Worm (Caenorhabditis elegans): ENCODE measurements around the gene his-35.

his-35 gene

ce11 chrV:9549459-9549858 lies 4.4 kb upstream of the his-35 start, which contains the start of gene nstp-10 (continued):
- TF ChIP-seq nhr-90 (tag; optimal IDR thresholded peaks at IDR 0.05) (no peak), pha-4 (tag; optimal IDR thresholded peaks at IDR 0.05) (no peak), attf-5 (GFP tag; optimal IDR thresholded peaks at IDR 0.05) (peak; percentile 70), mes-4 (tag; optimal IDR thresholded peaks at IDR 0.05) (no peak), ama-1 (optimal IDR thresholded peaks at IDR 0.05) (no peak), ama-1 (GFP tag; optimal IDR thresholded peaks at IDR 0.05) (no peak), tbp1 (GFP tag; optimal IDR thresholded peaks at IDR 0.05) (peak; percentile 72), F33H1.4 (GFP tag; IDR thresholded peaks at IDR 0.05) (peak; percentile 74), Y53F4B.3 (GFP tag; IDR thresholded peaks at IDR 0.05) (peak; percentile 83), Y56A3A.18 (GFP tag; IDR thresholded peaks at IDR 0.05) (no peak), ceh-91 (GFP tag; IDR thresholded peaks at IDR 0.05) (peak; percentile 96), attf-3 (GFP tag; conservative IDR thresholded peaks at IDR 0.05) (0 out of 2 replicates have a peak, but pooled peaks have one; percentile 43), bed-2 (GFP tag; IDR thresholded peaks at IDR 0.05) (peak; percentile 62; the same call in 1 of the 2 replicates), aptf-3 (GFP tag; IDR thresholded peaks at IDR 0.05) (no peak), dpl-1 (GFP tag; optimal IDR thresholded peaks at IDR 0.05) (peak; percentile 79), rcor-1 (GFP tag; IDR thresholded peaks at IDR 0.05) (peak; percentile 89), nhr-80 (tag; optimal IDR thresholded peaks at IDR 0.05) (no peak), B0019.2 (GFP tag; conservative IDR thresholded peaks at IDR 0.05) (peak; percentile 98), B0336.3 (GFP tag; IDR thresholded peaks at IDR 0.05) (peak; percentile 82), sdz-38 (tag; optimal IDR thresholded peaks at IDR 0.05) (no peak), hrde-1 (tag; optimal IDR thresholded peaks at IDR 0.05; ENCODE audit: borderline replicate concordance) (peak; percentile 26), D2030.7 (GFP tag; IDR thresholded peaks at IDR 0.05) (peak; percentile 97), snpc-1.1 (tag; optimal IDR thresholded peaks at IDR 0.05; ENCODE audit: insufficient read depth) (peak; percentile 81), snpc-3.4 (tag; optimal IDR thresholded peaks at IDR 0.05) (peak; percentile 88), lin-54 (GFP tag; optimal IDR thresholded peaks at IDR 0.05) (peak; percentile 86), nhr-179 (tag; optimal IDR thresholded peaks at IDR 0.05) (no peak), ceh-79 (tag; optimal IDR thresholded peaks at IDR 0.05) (no peak), F57C9.4 (tag; optimal IDR thresholded peaks at IDR 0.05) (no peak), ztf-6 (GFP tag; IDR thresholded peaks at IDR 0.05) (no peak), ekl-4 (GFP tag; IDR thresholded peaks at IDR 0.05) (peak; percentile 79), attf-6 (GFP tag; IDR thresholded peaks at IDR 0.05) (peak; percentile 61), lir-1 (GFP tag; conservative IDR thresholded peaks at IDR 0.05) (peak; percentile 71), zim-3 (tag; optimal IDR thresholded peaks at IDR 0.05) (no peak), Y95B8A.8 (GFP tag; IDR thresholded peaks at IDR 0.05) (peak; percentile 91), snpc-4 (GFP tag; optimal IDR thresholded peaks at IDR 0.05) (peak; percentile 59), snpc-4 (tag; optimal IDR thresholded peaks at IDR 0.05) (peak; percentile 60 to 78 (median 74)), egrh-3 (GFP tag; IDR thresholded peaks at IDR 0.05) (no peak), gei-17 (GFP tag; optimal IDR thresholded peaks at IDR 0.05) (no peak), mxl-1 (tag; optimal IDR thresholded peaks at IDR 0.05) (no peak), hlh-26 (GFP tag; conservative IDR thresholded peaks at IDR 0.05) (no peak), nfya-1 (tag; optimal IDR thresholded peaks at IDR 0.05; ENCODE audit: borderline replicate concordance, insufficient read depth) (no peak), ceh-27 (GFP tag; optimal IDR thresholded peaks at IDR 0.05) (peak; percentile 85), F39B2.1 (GFP tag; IDR thresholded peaks at IDR 0.05) (peak; percentile 25; the same call in 1 of the 2 replicates)

Data from whole organism, young adult.